Worm (Caenorhabditis elegans): Measurements from ENCODE around the gene str-123.
A peak's percentile ranks its signal among the peaks of the same experiment; 100 is the strongest.

Gene str-123

ce11 chrX:12764009-12764408 lies 26.1 kb upstream of the str-123 start:
- TF ChIP-seq rbr-2 (tag; optimal IDR thresholded peaks at IDR 0.05) (no peak), unc-130 (GFP tag; optimal IDR thresholded peaks at IDR 0.05) (no peak), aha-1 (tag) (peak; percentile 93), dmd-6 (GFP tag; IDR thresholded peaks at IDR 0.05) (no peak), gei-8 (GFP tag; optimal IDR thresholded peaks at IDR 0.05) (no peak), dmd-8 (GFP tag; IDR thresholded peaks at IDR 0.05) (no peak), egl-43 (GFP tag; IDR thresholded peaks at IDR 0.05) (no peak)

DNA sequence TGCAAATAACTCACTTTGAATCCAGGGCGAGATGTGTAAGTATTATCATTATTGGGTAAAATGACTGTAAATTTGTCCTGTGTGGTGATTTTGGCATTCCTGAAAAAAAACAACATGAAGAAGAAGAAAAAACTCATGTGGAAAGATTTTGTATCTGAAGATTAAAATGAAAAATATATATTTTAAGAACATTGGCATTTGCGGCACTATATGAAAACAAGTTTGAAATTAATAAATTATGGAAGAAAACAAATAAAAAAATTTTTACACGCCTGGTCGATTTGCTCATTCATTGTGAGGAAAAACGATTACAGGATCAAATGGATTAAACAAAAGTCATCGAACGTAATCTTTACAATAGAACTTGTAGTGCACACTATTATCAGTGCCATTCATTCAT lies 20.4 kb upstream of the str-123 start, which contains the start of gene ilc-17.1:
ilc-17.1 (minus strand) TSS at position 101 of the 400 bp plus-strand sequence.
- no peak for TF ChIP-seq madf-5 (GFP tag; IDR thresholded peaks at IDR 0.05)
- no peak for TF ChIP-seq aly-2 (tag; optimal IDR thresholded peaks at IDR 0.05)
- TF ChIP-seq arid-1 (GFP tag; conservative IDR thresholded peaks at IDR 0.05) = no peak
- TF ChIP-seq nhr-11 (tag; optimal IDR thresholded peaks at IDR 0.05) = no peak
- no peak for TF ChIP-seq ZK337.2 (GFP tag; IDR thresholded peaks at IDR 0.05)
- no peak for TF ChIP-seq mes-2 (tag; optimal IDR thresholded peaks at IDR 0.05; ENCODE audit: poor library complexity, severe bottlenecking)
- TF ChIP-seq snpc-1.2 (GFP tag; IDR thresholded peaks at IDR 0.05) = no peak
- TF ChIP-seq F49E8.2 (tag; optimal IDR thresholded peaks at IDR 0.05; ENCODE audit: borderline replicate concordance) = no peak

- TF ChIP-seq D1046.2 (GFP tag; IDR thresholded peaks at IDR 0.05) = no peak
- TF ChIP-seq dve-1 (tag; optimal IDR thresholded peaks at IDR 0.05; ENCODE audit: insufficient read depth) = peak; percentile 76
- peak; percentile 10 for TF ChIP-seq nhr-28 (tag; optimal IDR thresholded peaks at IDR 0.05)
- no peak for TF ChIP-seq daf-16 (GFP tag; optimal IDR thresholded peaks at IDR 0.05)
- peak; percentile 87 for TF ChIP-seq daf-16 (tag; optimal IDR thresholded peaks at IDR 0.05)
- TF ChIP-seq Y5F2A.4 (GFP tag; optimal IDR thresholded peaks at IDR 0.05) = no peak
- peak; percentile 83 for TF ChIP-seq hlh-11 (tag; optimal IDR thresholded peaks at IDR 0.05)
- TF ChIP-seq ama-1 (optimal IDR thresholded peaks at IDR 0.05) = no peak
- no peak for TF ChIP-seq mdt-29 (GFP tag; IDR thresholded peaks at IDR 0.05)
- peak; percentile 60 for TF ChIP-seq hlh-30 (tag; optimal IDR thresholded peaks at IDR 0.05; ENCODE audit: insufficient read depth)
These were observed 9.5 kb upstream of the str-123 start for ce11 chrX:12780674-12781073.

DNA sequence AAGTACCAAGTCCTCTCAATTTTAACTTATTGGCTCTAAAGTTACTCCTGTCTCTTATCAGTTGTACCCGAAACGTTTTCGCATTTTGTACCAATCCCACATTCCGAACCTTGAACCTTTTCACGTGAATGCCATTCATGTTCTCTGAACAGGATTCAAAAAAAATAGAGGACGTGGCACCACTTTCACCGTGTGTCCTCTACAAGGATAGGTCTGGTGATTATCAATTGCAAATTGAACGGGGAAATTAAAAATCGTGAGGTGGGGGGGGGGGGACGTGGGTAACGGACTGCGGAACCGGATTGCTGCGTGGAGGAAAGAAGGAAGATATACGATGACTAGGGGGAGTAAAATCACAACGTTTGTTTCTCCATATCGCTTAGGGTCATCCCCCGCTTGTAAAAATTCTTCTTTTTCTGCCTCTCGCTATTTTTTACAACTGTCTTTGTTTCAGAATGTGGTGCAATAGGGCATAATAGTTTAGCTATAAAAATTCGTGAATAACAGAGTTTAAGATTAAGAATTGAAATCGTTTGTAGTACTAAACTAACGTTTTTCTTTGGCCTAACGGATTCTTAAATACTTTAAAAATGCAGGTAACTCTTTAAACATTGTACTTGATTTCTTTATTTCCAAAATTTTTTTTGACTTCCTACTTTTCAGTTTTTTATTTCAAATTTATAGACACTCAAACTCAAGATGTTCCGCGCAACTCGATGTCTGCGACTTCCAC lies 8.3 kb upstream of the str-123 start, which contains the start of gene alh-13:
alh-13 (plus strand) TSS at position 683 of the 733 bp plus-strand sequence.
- TF ChIP-seq hlh-11 (tag; optimal IDR thresholded peaks at IDR 0.05) (peak; percentile 76), tra-1 (GFP tag; IDR thresholded peaks at IDR 0.05) (0 out of 2 replicates have a peak, but pooled peaks have one; percentile 19), mdl-1 (tag; optimal IDR thresholded peaks at IDR 0.05) (peak in 1 of 2 experiments; percentile 40), dmd-6 (GFP tag; IDR thresholded peaks at IDR 0.05) (peak; percentile 43), zip-11 (GFP tag; IDR thresholded peaks at IDR 0.05) (no peak), nhr-48 (tag; optimal IDR thresholded peaks at IDR 0.05) (peak; percentile 58), hlh-30 (tag; optimal IDR thresholded peaks at IDR 0.05; ENCODE audit: insufficient read depth) (peak; percentile 70), pha-4 (GFP tag; IDR thresholded peaks at IDR 0.05) (no peak), pha-4 (tag; optimal IDR thresholded peaks at IDR 0.05) (no peak), rbr-2 (tag; optimal IDR thresholded peaks at IDR 0.05) (no peak), nhr-28 (tag; optimal IDR thresholded peaks at IDR 0.05) (peak; percentile 64), nhr-77 (tag; optimal IDR thresholded peaks at IDR 0.05) (no peak), dve-1 (tag; optimal IDR thresholded peaks at IDR 0.05; ENCODE audit: insufficient read depth) (peak; percentile 42), mxl-3 (GFP tag; optimal IDR thresholded peaks at IDR 0.05) (peak; percentile 77)

DNA sequence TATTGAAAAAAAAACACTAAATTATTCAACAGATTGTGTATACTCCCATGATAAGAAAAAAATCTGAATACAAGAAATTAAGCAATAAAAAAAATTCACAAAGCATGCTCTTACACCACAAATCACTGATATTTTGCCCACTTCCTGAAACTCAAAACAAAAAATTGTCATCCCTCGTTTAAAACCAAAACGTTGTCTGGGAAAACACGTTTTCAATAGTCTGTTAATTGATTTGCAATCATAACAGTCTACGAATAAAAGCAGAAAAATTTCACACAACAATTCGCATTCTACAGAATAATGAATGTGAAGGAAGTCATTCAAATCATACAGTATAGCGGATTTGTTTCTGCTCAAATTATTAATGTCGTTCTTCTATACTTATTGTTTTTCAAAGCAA lies 2.5 kb upstream of the str-123 start, which contains the start of gene str-124:
str-124 (plus strand) TSS at position 301 of the 400 bp plus-strand sequence.
- TF ChIP-seq nhr-42 (GFP tag; IDR thresholded peaks at IDR 0.05) (no peak), egl-27 (tag; optimal IDR thresholded peaks at IDR 0.05) (no peak), mep-1 (tag; optimal IDR thresholded peaks at IDR 0.05) (no peak)

Measured in whole organism, L4 larva.